Worm (Caenorhabditis elegans): ENCODE results near the gene R09E12.9.

Gene R09E12.9

ce11 chrV:730216-730615, 47.2 kb upstream of the R09E12.9 start (continued):
- TF ChIP-seq ceh-90 (tag; optimal IDR thresholded peaks at IDR 0.05) (no peak), sptf-1 (tag; optimal IDR thresholded peaks at IDR 0.05) (no peak), dsc-1 (tag; optimal IDR thresholded peaks at IDR 0.05) (no peak), xbp-1 (tag; optimal IDR thresholded peaks at IDR 0.05) (peak; percentile 5), egl-13 (tag; optimal IDR thresholded peaks at IDR 0.05) (no peak)

DNA sequence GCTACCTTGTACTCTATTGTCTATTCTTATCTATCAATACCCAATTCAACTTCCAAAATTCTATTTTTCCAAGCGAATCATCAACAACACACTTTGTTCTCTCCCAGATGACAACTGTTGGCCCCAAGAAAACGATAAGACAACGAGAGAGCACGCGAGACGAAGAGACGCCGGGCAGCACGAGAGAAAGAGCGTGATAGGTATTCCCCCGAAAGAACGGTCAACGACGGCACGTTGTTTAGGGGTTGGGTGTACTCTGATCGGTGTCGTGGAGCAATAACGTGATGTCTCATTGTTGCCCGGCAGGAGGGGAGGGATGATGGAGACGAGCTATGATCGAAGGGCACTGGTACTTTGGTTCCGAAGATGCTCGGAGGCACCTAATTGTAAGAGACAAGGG, 46.1 kb upstream of the R09E12.9 start:
- peak; percentile 72 for TF ChIP-seq ama-1 (optimal IDR thresholded peaks at IDR 0.05)
- TF ChIP-seq egl-13 (tag; optimal IDR thresholded peaks at IDR 0.05): peak; percentile 53
- TF ChIP-seq unc-86 (tag; optimal IDR thresholded peaks at IDR 0.05): no peak
- no peak for TF ChIP-seq F16B12.6 (tag; optimal IDR thresholded peaks at IDR 0.05)
- peak; percentile 48 to 67 (median 51) for TF ChIP-seq dpl-1 (GFP tag; optimal IDR thresholded peaks at IDR 0.05)
- no peak for TF ChIP-seq fkh-4 (tag; optimal IDR thresholded peaks at IDR 0.05; ENCODE audit: borderline replicate concordance)
- TF ChIP-seq unc-130 (tag; optimal IDR thresholded peaks at IDR 0.05): peak; percentile 87
- TF ChIP-seq aha-1 (tag; optimal IDR thresholded peaks at IDR 0.05): no peak
- peak; percentile 34 for TF ChIP-seq dsc-1 (tag; optimal IDR thresholded peaks at IDR 0.05)
- TF ChIP-seq C34B4.2 (tag; optimal IDR thresholded peaks at IDR 0.05): peak; percentile 52
- TF ChIP-seq lsy-2 (tag; optimal IDR thresholded peaks at IDR 0.05): peak; percentile 77 to 83
- TF ChIP-seq ces-1 (GFP tag; optimal IDR thresholded peaks at IDR 0.05): no peak
- TF ChIP-seq fkh-8 (tag; optimal IDR thresholded peaks at IDR 0.05): no peak
- TF ChIP-seq lin-14 (GFP tag; optimal IDR thresholded peaks at IDR 0.05): peak; percentile 100
- peak; percentile 79 for TF ChIP-seq skn-1 (tag; optimal IDR thresholded peaks at IDR 0.05)
- no peak for TF ChIP-seq nhr-12 (tag; optimal IDR thresholded peaks at IDR 0.05)
- TF ChIP-seq hlh-4 (tag; optimal IDR thresholded peaks at IDR 0.05): no peak
- TF ChIP-seq nhr-90 (tag; optimal IDR thresholded peaks at IDR 0.05; ENCODE audit: poor library complexity): peak; percentile 94
- TF ChIP-seq nhr-47 (tag; optimal IDR thresholded peaks at IDR 0.05): peak; percentile 89
- peak; percentile 86 for TF ChIP-seq lir-3 (tag; optimal IDR thresholded peaks at IDR 0.05; ENCODE audit: poor library complexity)
- TF ChIP-seq elt-2 (tag; optimal IDR thresholded peaks at IDR 0.05): peak; percentile 99
- TF ChIP-seq Y116A8C.19 (tag; optimal IDR thresholded peaks at IDR 0.05; ENCODE audit: borderline replicate concordance): peak; percentile 11
- TF ChIP-seq nhr-71 (tag; optimal IDR thresholded peaks at IDR 0.05): peak; percentile 100
- peak; percentile 18 for TF ChIP-seq fos-1 (tag; optimal IDR thresholded peaks at IDR 0.05)
- TF ChIP-seq tlp-1 (tag; optimal IDR thresholded peaks at IDR 0.05): no peak
- TF ChIP-seq mep-1 (tag; optimal IDR thresholded peaks at IDR 0.05): peak; percentile 71
- TF ChIP-seq C16A3.4 (tag; optimal IDR thresholded peaks at IDR 0.05): peak; percentile 86
- no peak for TF ChIP-seq ets-5 (GFP tag; IDR thresholded peaks at IDR 0.05)
- no peak for TF ChIP-seq ceh-8 (GFP tag; optimal IDR thresholded peaks at IDR 0.05)
- TF ChIP-seq snpc-4 (tag; optimal IDR thresholded peaks at IDR 0.05): peak; percentile 20
- TF ChIP-seq efl-1 (optimal IDR thresholded peaks at IDR 0.05): peak; percentile 58 to 67
- peak; percentile 15 to 96 for TF ChIP-seq efl-1 (GFP tag; optimal IDR thresholded peaks at IDR 0.05 in 1 of 2)
- peak; percentile 96 for TF ChIP-seq snu-23 (GFP tag; optimal IDR thresholded peaks at IDR 0.05)
- peak; percentile 94 for TF ChIP-seq sup-37 (GFP tag; optimal IDR thresholded peaks at IDR 0.05)
- TF ChIP-seq grh-1 (GFP tag; IDR thresholded peaks at IDR 0.05): peak; percentile 84
- TF ChIP-seq xbp-1 (tag; optimal IDR thresholded peaks at IDR 0.05): peak; percentile 84
- TF ChIP-seq hpl-2 (GFP tag; optimal IDR thresholded peaks at IDR 0.05): no peak
- no peak for TF ChIP-seq zag-1 (tag; optimal IDR thresholded peaks at IDR 0.05)
- TF ChIP-seq unc-30 (tag; optimal IDR thresholded peaks at IDR 0.05): no peak
- TF ChIP-seq swsn-7 (tag; optimal IDR thresholded peaks at IDR 0.05): peak; percentile 89
- peak; percentile 25 to 51 (median 41) for TF ChIP-seq ceh-82 (tag; optimal IDR thresholded peaks at IDR 0.05)
- TF ChIP-seq rnt-1 (tag; optimal IDR thresholded peaks at IDR 0.05): peak; percentile 95
- TF ChIP-seq nhr-20 (tag; optimal IDR thresholded peaks at IDR 0.05): peak; percentile 99
- TF ChIP-seq ztf-4 (tag; optimal IDR thresholded peaks at IDR 0.05): peak; percentile 90
- peak; percentile 48 for TF ChIP-seq pqm-1 (tag; optimal IDR thresholded peaks at IDR 0.05)
- peak; percentile 77 for TF ChIP-seq nhr-11 (tag; optimal IDR thresholded peaks at IDR 0.05)
- peak; percentile 76 for TF ChIP-seq C04F5.9 (tag; optimal IDR thresholded peaks at IDR 0.05)
- no peak for TF ChIP-seq efl-3 (GFP tag; optimal IDR thresholded peaks at IDR 0.05)
- no peak for TF ChIP-seq nhr-84 (tag; optimal IDR thresholded peaks at IDR 0.05)
- TF ChIP-seq ztf-11 (tag; optimal IDR thresholded peaks at IDR 0.05): peak in 1 of 2 experiments; percentile 86

All from whole organism, L1 larva.